Worm (Caenorhabditis elegans) whole organism, young adult: Measurements from ENCODE around the gene F49H12.3.

Experiments
- B0035.1 ChIP-seq: sonication (generic microtip); optimal IDR thresholded peaks from 2 replicates; lab custom pipeline; 2016; ENCODE audit warnings: missing genetic modification characterization, mild to moderate bottlenecking, missing compliant biosample characterization, missing genotype, missing genetic modification reagents
- C06A6.2 ChIP-seq: fragments of 200-800 bp; sonication (Bioruptor generic); conservative IDR thresholded peaks from 2 replicates; pipeline ENCODE4 v1.3.6; 2022; ENCODE audit warnings: missing genetic modification characterization, missing compliant biosample characterization
- F37B4.10 ChIP-seq: fragments of 200-800 bp; sonication (Bioruptor generic); IDR thresholded peaks from 2 replicates; pipeline ENCODE4 v1.3.6; 2022; ENCODE audit warnings: missing genetic modification characterization, missing compliant biosample characterization
- T07F8.4 ChIP-seq: sonication (generic microtip); optimal IDR thresholded peaks from 2 replicates; lab custom pipeline; 2016; ENCODE audit warnings: mild to moderate bottlenecking, missing genetic modification characterization, moderate library complexity, missing compliant biosample characterization
- aptf-3 ChIP-seq: fragments of 200-800 bp; sonication (Bioruptor generic); IDR thresholded peaks from 2 replicates; pipeline ENCODE4 v1.3.6; 2022; ENCODE audit warnings: missing genetic modification characterization, missing compliant biosample characterization
- attf-6 ChIP-seq: fragments of 200-800 bp; sonication (Bioruptor generic); IDR thresholded peaks from 2 replicates; pipeline ENCODE4 v1.3.6; 2022; ENCODE audit warnings: missing genetic modification reagents, missing genetic modification characterization, missing compliant biosample characterization
- bed-2 ChIP-seq: fragments of 200-800 bp; sonication (Bioruptor generic); IDR thresholded peaks from 2 replicates; pipeline ENCODE4 v1.3.6; 2022; ENCODE audit warnings: missing genetic modification reagents, missing genetic modification characterization, missing compliant biosample characterization
- ccch-3 ChIP-seq: fragments of 200-800 bp; sonication (Bioruptor generic); optimal IDR thresholded peaks from 2 replicates; lab custom pipeline; 2018; ENCODE audit warnings: mild to moderate bottlenecking, missing genetic modification characterization, missing compliant biosample characterization
- cebp-1 ChIP-seq, 2 experiments: fragments of 200-800 bp in 1 of 2; sonication (Bioruptor generic) in 1 of 2; sonication (generic microtip) in 1 of 2; IDR thresholded peaks in 1 of 2; optimal IDR thresholded peaks in 1 of 2; 2 replicates each; pipeline versions ENCODE4 v1.3.6 to Lab custom; 2017 to 2022; ENCODE audit warnings: missing compliant biosample characterization in 2 of 2, missing genetic modification characterization in 2 of 2, mild to moderate bottlenecking in 1 of 2, missing genetic modification reagents in 1 of 2, moderate library complexity in 1 of 2
- cebp-2 ChIP-seq: fragments of 200-800 bp; sonication (Bioruptor generic); IDR thresholded peaks from 2 replicates; pipeline ENCODE4 v1.3.6; 2022; ENCODE audit warnings: missing genetic modification characterization, missing compliant biosample characterization
- ceh-58 ChIP-seq: fragments of 200-800 bp; sonication (Bioruptor generic); IDR thresholded peaks from 2 replicates; pipeline ENCODE4 v1.3.6; 2022; ENCODE audit warnings: missing genetic modification characterization, missing compliant biosample characterization
- ceh-79 ChIP-seq: sonication (generic microtip); optimal IDR thresholded peaks from 2 replicates; lab custom pipeline; 2017; ENCODE audit warnings: mild to moderate bottlenecking, missing genetic modification characterization, missing compliant biosample characterization
- chd-7 ChIP-seq: sonication (generic microtip); optimal IDR thresholded peaks from 2 replicates; lab custom pipeline; 2016; ENCODE audit warnings: mild to moderate bottlenecking, missing genetic modification characterization, moderate library complexity, missing compliant biosample characterization
- dpff-1 ChIP-seq: sonication (generic microtip); optimal IDR thresholded peaks from 2 replicates; lab custom pipeline; 2017; ENCODE audit warnings: mild to moderate bottlenecking, missing genetic modification characterization, missing compliant biosample characterization
- efl-1 ChIP-seq: fragments of 150-350 bp; optimal IDR thresholded peaks from 2 replicates; lab custom pipeline; 2014; ENCODE audit warnings: missing biosample characterization, missing genetic modification reagents, missing genetic modification characterization
- egl-18 ChIP-seq: fragments of 200-800 bp; sonication (Bioruptor generic); IDR thresholded peaks from 2 replicates; pipeline ENCODE4 v1.3.6; 2022; ENCODE audit warnings: missing genetic modification reagents, missing genetic modification characterization, missing compliant biosample characterization
- let-526 ChIP-seq: fragments of 200-800 bp; sonication (Bioruptor generic); IDR thresholded peaks from 2 replicates; pipeline ENCODE4 v1.3.6; 2022; ENCODE audit warnings: missing genetic modification reagents, missing genetic modification characterization, missing compliant biosample characterization
- lin-40 ChIP-seq: sonication (generic microtip); optimal IDR thresholded peaks from 2 replicates; lab custom pipeline; 2016; ENCODE audit warnings: missing genetic modification characterization, mild to moderate bottlenecking, missing compliant biosample characterization, missing genotype, missing genetic modification reagents
- lsl-1 ChIP-seq: fragments of 200-800 bp; sonication (Bioruptor generic); optimal IDR thresholded peaks from 2 replicates; lab custom pipeline; 2018; ENCODE audit warnings: mild to moderate bottlenecking, missing genetic modification characterization, moderate library complexity, missing compliant biosample characterization
- mel-28 ChIP-seq: sonication (generic microtip); optimal IDR thresholded peaks from 2 replicates; lab custom pipeline; 2016; ENCODE audit warnings: borderline replicate concordance, mild to moderate bottlenecking, missing genetic modification characterization, missing compliant biosample characterization
- mxl-1 ChIP-seq: sonication (generic microtip); optimal IDR thresholded peaks from 2 replicates; lab custom pipeline; 2016; ENCODE audit warnings: missing genetic modification characterization, missing compliant biosample characterization
- nhr-27 ChIP-seq: fragments of 200-800 bp; sonication (Bioruptor generic); optimal IDR thresholded peaks from 2 replicates; lab custom pipeline; 2018; ENCODE audit warnings: mild to moderate bottlenecking, missing genetic modification characterization, moderate library complexity, missing compliant biosample characterization
- nhr-90 ChIP-seq: sonication (generic microtip); optimal IDR thresholded peaks from 2 replicates; lab custom pipeline; 2016; ENCODE audit warnings: missing genotype, mild to moderate bottlenecking, missing genetic modification characterization, missing compliant biosample characterization
- repo-1 ChIP-seq: sonication (generic microtip); optimal IDR thresholded peaks from 2 replicates; lab custom pipeline; 2017; ENCODE audit warnings: mild to moderate bottlenecking, missing genetic modification characterization, missing compliant biosample characterization
- sea-2 ChIP-seq: fragments of 200-800 bp; sonication (Bioruptor generic); IDR thresholded peaks from 2 replicates; pipeline ENCODE4 v1.3.6; 2022; ENCODE audit warnings: missing genetic modification characterization, missing compliant biosample characterization
- snpc-1.1 ChIP-seq: sonication (generic microtip); optimal IDR thresholded peaks from 2 replicates; lab custom pipeline; 2017; ENCODE audit warnings: missing genetic modification characterization, mild to moderate bottlenecking, missing compliant biosample characterization, antibody characterized with exemption, moderate library complexity, missing genotype, missing genetic modification reagents; ENCODE audit not compliant: insufficient read depth
- tbx-9 ChIP-seq: sonication (generic microtip); optimal IDR thresholded peaks from 2 replicates; lab custom pipeline; 2016; ENCODE audit warnings: borderline replicate concordance, missing genetic modification characterization, inconsistent platforms, missing compliant biosample characterization
- tlf-1 ChIP-seq: fragments of 200-800 bp; sonication (Bioruptor generic); optimal IDR thresholded peaks from 2 replicates; lab custom pipeline; 2018; ENCODE audit warnings: mild to moderate bottlenecking, missing genetic modification characterization, missing compliant biosample characterization
- unc-130 ChIP-seq: sonication (generic microtip); optimal IDR thresholded peaks from 2 replicates; lab custom pipeline; 2016; ENCODE audit warnings: missing genetic modification reagents, missing genetic modification characterization, missing compliant biosample characterization
- unc-62 ChIP-seq: fragments of 150-350 bp; optimal IDR thresholded peaks from 2 replicates; lab custom pipeline; 2014; ENCODE audit warnings: missing biosample characterization, missing genetic modification reagents, missing genetic modification characterization
- xnd-1 ChIP-seq: sonication (generic microtip); optimal IDR thresholded peaks from 2 replicates; lab custom pipeline; 2016; ENCODE audit warnings: missing genotype, missing genetic modification reagents, missing genetic modification characterization, missing compliant biosample characterization
- zim-3 ChIP-seq: sonication (generic microtip); optimal IDR thresholded peaks from 2 replicates; lab custom pipeline; 2017; ENCODE audit warnings: mild to moderate bottlenecking, missing genetic modification characterization, moderate library complexity, missing compliant biosample characterization
- ztf-28 ChIP-seq: fragments of 200-800 bp; sonication (Bioruptor generic); IDR thresholded peaks from 2 replicates; pipeline ENCODE4 v1.3.6; 2022; ENCODE audit warnings: missing genetic modification reagents, missing genetic modification characterization, missing compliant biosample characterization

Gene F49H12.3

DNA sequence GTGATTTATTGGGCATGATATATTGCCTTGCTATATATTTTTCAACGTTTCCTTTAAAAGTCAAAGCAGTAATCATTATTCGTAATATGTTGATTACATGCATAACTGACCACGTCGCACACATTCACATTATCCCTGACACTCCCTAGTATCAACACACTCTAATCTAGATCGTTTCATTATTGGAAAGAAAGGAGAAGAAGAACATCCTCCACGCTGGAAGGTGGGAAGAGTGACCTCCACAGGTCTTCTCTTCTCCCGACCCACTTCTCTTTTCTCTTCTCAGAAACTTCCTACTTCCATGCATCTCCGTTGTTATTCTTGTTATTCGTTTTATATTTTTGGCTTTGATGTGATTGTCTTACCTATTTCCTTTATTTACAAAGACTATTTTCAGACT is 10.1 kb upstream of the F49H12.3 start, which contains the start of gene txdc-12.2:
TSS of gene txdc-12.2 (plus strand) at position 396 of the 400 bp plus-strand sequence.
- TF ChIP-seq C06A6.2 (GFP tag; lab: Robert Waterston, UW) (no peak), bed-2 (GFP tag; lab: Robert Waterston, UW) (no peak), ceh-79 (tag; lab: Kevin White, UChicago) (no peak), chd-7 (no peak), cebp-2 (GFP tag; lab: Robert Waterston, UW) (no peak), sea-2 (GFP tag; lab: Robert Waterston, UW) (no peak), cebp-1 (GFP tag; IDR thresholded peaks at IDR 0.05; lab: Robert Waterston, UW) (no peak), cebp-1 (tag; optimal IDR thresholded peaks at IDR 0.05; lab: Kevin White, UChicago) (no peak), snpc-1.1 (tag; lab: Kevin White, UChicago) (no peak), repo-1 (tag; lab: Kevin White, UChicago) (no peak), aptf-3 (GFP tag; lab: Robert Waterston, UW) (no peak), mxl-1 (tag; lab: Kevin White, UChicago) (no peak), nhr-90 (tag; lab: Kevin White, UChicago) (no peak), F37B4.10 (GFP tag; lab: Robert Waterston, UW) (no peak)

DNA sequence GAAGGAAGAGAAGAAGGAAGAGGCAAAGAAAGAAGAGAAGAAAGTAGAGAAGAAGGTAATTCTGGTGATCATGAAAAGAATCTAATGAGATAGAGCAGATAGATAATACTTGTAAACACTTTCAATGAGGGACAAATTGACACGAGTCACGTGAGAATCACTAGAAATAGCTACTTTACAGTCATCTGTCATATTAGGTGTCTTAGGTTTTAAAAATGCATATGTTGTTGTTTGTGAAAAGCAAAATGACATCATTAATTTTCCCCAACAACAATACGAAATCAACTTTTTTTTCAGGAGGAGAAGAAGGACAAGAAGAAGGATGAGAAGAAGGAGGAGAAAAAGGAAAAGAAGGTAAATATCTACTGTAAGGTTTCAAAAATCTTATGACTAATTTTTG is 9.0 kb upstream of the F49H12.3 start:
- no peak for TF ChIP-seq lsl-1
- no peak for TF ChIP-seq ceh-58 (GFP tag; lab: Robert Waterston, UW)

ce11 chrX:2078822-2079221 is 5.4 kb upstream of the F49H12.3 start:
- no peak for TF ChIP-seq efl-1 (GFP tag; lab: Kevin White, UChicago)
- TF ChIP-seq repo-1 (tag; lab: Kevin White, UChicago), result no peak
- no peak for TF ChIP-seq xnd-1 (tag; lab: Kevin White, UChicago)
- no peak for TF ChIP-seq tbx-9 (tag; lab: Kevin White, UChicago)
- TF ChIP-seq unc-130 (GFP tag; lab: Kevin White, UChicago), result no peak
- no peak for TF ChIP-seq T07F8.4
- no peak for TF ChIP-seq lin-40
- TF ChIP-seq, all 124 proteins: peak for 0

DNA sequence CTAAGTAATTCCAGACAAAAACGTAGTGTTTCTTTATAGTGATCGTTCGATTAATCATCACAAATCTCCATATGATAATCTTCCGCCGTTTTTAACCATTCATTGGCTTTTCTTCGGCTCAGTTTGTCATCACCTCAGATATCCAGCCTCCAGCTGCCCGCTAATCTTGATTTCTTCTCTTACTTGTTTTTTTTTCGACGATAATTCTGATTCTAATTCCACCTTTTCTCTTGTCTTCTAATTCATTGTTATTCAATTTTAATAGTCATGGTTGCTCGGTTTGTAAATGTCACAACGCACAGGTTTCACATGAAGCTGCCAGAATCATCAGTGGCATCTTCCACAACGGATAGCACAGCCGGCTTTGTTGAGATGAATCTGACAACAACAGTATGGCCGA is 4.6 kb upstream of the F49H12.3 start, which contains the start of gene F49H12.4:
TSS of gene F49H12.4 (plus strand) at position 301 of the 400 bp plus-strand sequence.
- TF ChIP-seq efl-1 (GFP tag; lab: Kevin White, UChicago), result no peak
- no peak for TF ChIP-seq egl-18 (GFP tag; lab: Robert Waterston, UW)
- no peak for TF ChIP-seq dpff-1 (tag; lab: Kevin White, UChicago)
- no peak for TF ChIP-seq ztf-28 (GFP tag; lab: Robert Waterston, UW)
- TF ChIP-seq unc-62, result no peak
- no peak for TF ChIP-seq let-526 (GFP tag; lab: Robert Waterston, UW)
- TF ChIP-seq nhr-27, result no peak
- no peak for TF ChIP-seq ccch-3
- TF ChIP-seq F37B4.10 (GFP tag; lab: Robert Waterston, UW), result no peak
- TF ChIP-seq zim-3 (tag; lab: Kevin White, UChicago), result no peak
- TF ChIP-seq tlf-1 (GFP tag; lab: Kevin White, UChicago), result no peak
- TF ChIP-seq B0035.1 (tag; lab: Kevin White, UChicago), result no peak
- no peak for TF ChIP-seq attf-6 (GFP tag; lab: Robert Waterston, UW)
- TF ChIP-seq ceh-58 (GFP tag; lab: Robert Waterston, UW), result no peak
- TF ChIP-seq mel-28 (tag; lab: Kevin White, UChicago), result no peak
